Fruit fly (Drosophila melanogaster): ENCODE data around the gene CG42763.

CG42763 gene

dm6 chr2L:8133772-8134386 is 11.0 kb downstream of the CG42763 start:
- no peak for TF ChIP-seq ovo (GFP tag; optimal IDR thresholded peaks at IDR 0.05)
- peak; percentile 74 for TF ChIP-seq kay (GFP tag; ENCODE audit: borderline replicate concordance)
- no peak for TF ChIP-seq CG5204 (GFP tag; optimal IDR thresholded peaks at IDR 0.05)
- peak; percentile 38 for TF ChIP-seq bab1 (GFP tag; optimal IDR thresholded peaks at IDR 0.05)

- TF ChIP-seq Hr96 (GFP tag; optimal IDR thresholded peaks at IDR 0.05) (no peak), pad (GFP tag; optimal IDR thresholded peaks at IDR 0.05) (no peak), toe (GFP tag; optimal IDR thresholded peaks at IDR 0.05) (no peak), Mnt (GFP tag; optimal IDR thresholded peaks at IDR 0.05) (no peak), Clk (GFP tag; optimal IDR thresholded peaks at IDR 0.05) (no peak), Crg-1 (GFP tag; optimal IDR thresholded peaks at IDR 0.05) (no peak), CG12768 (GFP tag; optimal IDR thresholded peaks at IDR 0.05) (no peak), CG7045 (GFP tag; optimal IDR thresholded peaks at IDR 0.05) (no peak), CG1620 (GFP tag; optimal IDR thresholded peaks at IDR 0.05) (no peak), CG14711 (tag; optimal IDR thresholded peaks at IDR 0.05) (peak; percentile 4), CG7101 (tag; optimal IDR thresholded peaks at IDR 0.05) (peak; percentile 43), CG5204 (GFP tag; optimal IDR thresholded peaks at IDR 0.05) (no peak), cnc (optimal IDR thresholded peaks at IDR 0.05) (no peak), CG33017 (tag; optimal IDR thresholded peaks at IDR 0.05) (peak; percentile 66), cic (GFP tag; optimal IDR thresholded peaks at IDR 0.05) (no peak), kay (GFP tag; ENCODE audit: borderline replicate concordance) (peak; percentile 94), tj (GFP tag; optimal IDR thresholded peaks at IDR 0.05) (no peak), bab1 (GFP tag; optimal IDR thresholded peaks at IDR 0.05) (no peak), CG11617 (GFP tag; optimal IDR thresholded peaks at IDR 0.05) (peak; percentile 40), ovo (GFP tag; optimal IDR thresholded peaks at IDR 0.05) (no peak)
These were observed 14.2 kb downstream of the CG42763 start for dm6 chr2L:8130729-8131128.

DNA sequence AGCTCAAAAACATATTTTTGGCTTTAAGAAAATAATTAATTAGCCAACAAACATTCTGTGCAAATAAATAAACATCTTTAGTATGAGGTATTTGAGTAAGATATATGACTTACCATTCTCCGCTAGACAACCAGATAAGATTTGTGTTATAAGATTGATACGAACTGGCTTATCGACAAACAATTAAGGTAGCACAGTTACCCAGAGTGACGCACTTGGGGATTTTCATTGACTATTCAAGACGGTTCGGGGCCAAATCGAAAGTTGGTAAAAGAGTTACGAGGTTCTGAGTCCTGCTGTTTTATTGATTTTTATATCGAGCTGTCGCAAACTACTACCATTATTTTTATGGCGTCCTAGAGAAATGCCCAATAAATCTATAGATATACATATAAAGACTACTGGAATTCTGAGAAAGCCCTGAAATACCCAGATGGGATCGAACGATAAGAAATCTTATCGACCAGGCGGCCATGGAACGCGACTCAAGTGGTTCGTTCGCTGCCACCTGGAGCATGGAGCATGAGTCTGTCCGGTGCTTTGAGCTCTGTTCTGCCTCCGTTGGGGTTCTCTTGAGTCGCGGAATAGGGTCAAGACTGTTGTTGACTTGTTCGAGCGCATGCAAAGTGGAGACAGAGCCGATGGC is 14.8 kb downstream of the CG42763 start:
- TF ChIP-seq toe (GFP tag; optimal IDR thresholded peaks at IDR 0.05) = no peak

DNA sequence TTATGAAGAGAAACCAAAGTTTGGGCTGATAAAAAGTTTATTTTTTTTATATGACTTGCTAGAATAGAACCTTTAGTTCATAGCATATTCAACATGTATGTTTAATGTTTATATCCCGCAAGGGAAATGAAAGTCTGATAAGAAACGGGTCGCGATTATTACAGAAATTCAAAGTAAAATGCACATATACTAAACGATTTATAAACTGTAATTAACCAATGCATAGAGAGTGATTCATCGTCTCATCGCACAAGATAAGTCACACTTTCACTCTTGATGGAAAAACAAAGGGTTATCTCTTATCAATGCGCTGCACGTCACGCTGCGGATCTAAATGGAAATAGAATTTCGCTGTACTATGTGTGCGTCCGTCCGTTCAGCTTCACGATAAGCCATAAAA is 16.0 kb downstream of the CG42763 start:
- TF ChIP-seq CG12768 (GFP tag; optimal IDR thresholded peaks at IDR 0.05) (no peak), Mnt (GFP tag; optimal IDR thresholded peaks at IDR 0.05) (no peak), kay (GFP tag; ENCODE audit: borderline replicate concordance) (peak; percentile 90), tj (GFP tag; optimal IDR thresholded peaks at IDR 0.05) (no peak)

DNA sequence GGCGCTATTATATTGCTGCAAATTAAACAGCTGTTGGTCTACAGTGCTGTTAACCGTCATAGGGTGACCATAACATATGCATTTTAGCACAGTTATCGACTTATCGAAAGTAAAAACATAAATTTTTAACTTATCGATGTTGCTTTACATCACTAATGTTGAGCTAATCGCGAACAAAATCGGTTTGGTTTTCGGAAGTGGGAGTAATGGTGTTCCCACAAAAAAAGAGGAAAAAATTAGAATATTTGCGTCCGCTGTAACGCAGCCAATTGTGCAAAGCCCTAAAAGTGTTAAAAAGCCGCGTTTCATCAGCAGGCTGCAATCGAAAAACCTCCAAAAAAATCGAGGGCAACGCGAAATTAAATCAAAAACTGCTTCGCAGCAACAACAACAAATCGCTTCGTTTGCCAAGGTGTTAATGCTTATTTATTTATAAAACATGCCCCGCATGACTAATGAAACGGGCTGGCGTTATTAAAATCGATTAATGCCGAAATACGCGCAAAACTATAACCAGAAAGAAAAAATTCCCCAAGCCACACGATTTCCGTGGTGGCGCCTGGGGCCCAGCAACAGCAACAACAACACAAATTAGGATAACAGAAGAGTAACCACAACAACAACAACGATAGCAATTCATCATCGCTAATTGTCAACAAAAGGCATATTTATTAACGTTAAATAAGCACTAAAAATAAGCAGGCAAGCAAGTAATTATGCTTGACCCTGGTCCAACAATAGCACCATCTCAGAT is 17.9 kb downstream of the CG42763 start, which contains the start of the genes CG12375 and CG8668:
Gene CG12375 (minus strand): TSS at position 42 of the 754 bp plus-strand sequence.
Gene CG8668 (plus strand): TSS at position 153 of the 754 bp plus-strand sequence.
- TF ChIP-seq CG12768 (GFP tag; optimal IDR thresholded peaks at IDR 0.05) (no peak), bab1 (GFP tag; optimal IDR thresholded peaks at IDR 0.05) (peak; percentile 46), Mnt (GFP tag; optimal IDR thresholded peaks at IDR 0.05) (peak; percentile 12), cic (GFP tag; optimal IDR thresholded peaks at IDR 0.05) (peak; percentile 16), CG14711 (tag; optimal IDR thresholded peaks at IDR 0.05) (peak; percentile 26), Clk (GFP tag; optimal IDR thresholded peaks at IDR 0.05) (no peak), Crg-1 (GFP tag; optimal IDR thresholded peaks at IDR 0.05) (no peak), CG11617 (GFP tag; optimal IDR thresholded peaks at IDR 0.05) (peak; percentile 34), pad (GFP tag; optimal IDR thresholded peaks at IDR 0.05) (no peak), tj (GFP tag; optimal IDR thresholded peaks at IDR 0.05) (peak; percentile 27), CG7101 (tag; optimal IDR thresholded peaks at IDR 0.05) (peak; percentile 2)

dm6 chr2L:8123711-8124379 is 21.1 kb downstream of the CG42763 start, which contains the start of the genes mon2 and CG8673:
Gene mon2, minus strand, starts transcription at chr2L:8124010.
Gene CG8673, plus strand, starts transcription at chr2L:8124329.
- TF ChIP-seq bab1 (GFP tag; optimal IDR thresholded peaks at IDR 0.05) (peak; percentile 45), cnc (optimal IDR thresholded peaks at IDR 0.05) (no peak), Mnt (GFP tag; optimal IDR thresholded peaks at IDR 0.05) (peak; percentile 3), tj (GFP tag; optimal IDR thresholded peaks at IDR 0.05) (peak; percentile 0), Hr96 (GFP tag; optimal IDR thresholded peaks at IDR 0.05) (no peak), ovo (GFP tag; optimal IDR thresholded peaks at IDR 0.05) (no peak), CG7101 (tag; optimal IDR thresholded peaks at IDR 0.05) (no peak)
